Worm (Caenorhabditis elegans) whole organism, midembryonic: ENCODE results near the gene ebax-1.
"Not testable (repeated sequence)": the region's sequence is repeated elsewhere in the genome, so short reads cannot be mapped to it uniquely, and the experiment has no call there.

Experiments used
- T22C8.4 ChIP-seq: fragments of 200-800 bp; sonication (Bioruptor generic); IDR thresholded peaks from 2 replicates; pipeline ENCODE4 v1.3.6; 2022; ENCODE audit warnings: missing genetic modification characterization, missing compliant biosample characterization
- cog-1 ChIP-seq: sonication (generic microtip); optimal IDR thresholded peaks from 2 replicates; lab custom pipeline; 2016; ENCODE audit warnings: missing genetic modification characterization, missing compliant biosample characterization
- flt-1 ChIP-seq: fragments of 200-800 bp; sonication (Bioruptor generic); IDR thresholded peaks from 2 replicates; pipeline ENCODE4 v1.3.6; 2022; ENCODE audit warnings: missing genetic modification characterization, missing compliant biosample characterization
- klf-2 ChIP-seq: fragments of 200-800 bp; sonication (Bioruptor generic); conservative IDR thresholded peaks from 2 replicates; pipeline ENCODE4 v1.3.6; 2022; ENCODE audit warnings: missing genetic modification reagents, missing genetic modification characterization, missing compliant biosample characterization
- med-1 ChIP-seq: sonication (generic microtip); optimal IDR thresholded peaks from 2 replicates; lab custom pipeline; 2017; ENCODE audit warnings: missing genetic modification characterization, mild to moderate bottlenecking, missing compliant biosample characterization, antibody characterized with exemption, missing genetic modification reagents; ENCODE audit not compliant: insufficient read depth
- ref-1 ChIP-seq: fragments of 200-800 bp; sonication (Bioruptor generic); conservative IDR thresholded peaks from 2 replicates; pipeline ENCODE4 v1.3.6; 2022; ENCODE audit warnings: missing genetic modification reagents, missing genetic modification characterization, missing compliant biosample characterization
- tab-1 ChIP-seq: fragments of 200-800 bp; sonication (Bioruptor generic); IDR thresholded peaks from 2 replicates; pipeline ENCODE4 v1.3.6; 2022; ENCODE audit warnings: missing genetic modification characterization, missing compliant biosample characterization
- ztf-23 ChIP-seq: fragments of 200-800 bp; sonication (Bioruptor generic); IDR thresholded peaks from 2 replicates; pipeline ENCODE4 v1.3.6; 2022; ENCODE audit warnings: missing genetic modification reagents, missing genetic modification characterization, missing compliant biosample characterization
- ztf-29 ChIP-seq: fragments of 200-800 bp; sonication (Bioruptor generic); IDR thresholded peaks from 2 replicates; pipeline ENCODE4 v1.3.6; 2022; ENCODE audit warnings: missing genetic modification reagents, missing genetic modification characterization, missing compliant biosample characterization

Gene ebax-1

DNA sequence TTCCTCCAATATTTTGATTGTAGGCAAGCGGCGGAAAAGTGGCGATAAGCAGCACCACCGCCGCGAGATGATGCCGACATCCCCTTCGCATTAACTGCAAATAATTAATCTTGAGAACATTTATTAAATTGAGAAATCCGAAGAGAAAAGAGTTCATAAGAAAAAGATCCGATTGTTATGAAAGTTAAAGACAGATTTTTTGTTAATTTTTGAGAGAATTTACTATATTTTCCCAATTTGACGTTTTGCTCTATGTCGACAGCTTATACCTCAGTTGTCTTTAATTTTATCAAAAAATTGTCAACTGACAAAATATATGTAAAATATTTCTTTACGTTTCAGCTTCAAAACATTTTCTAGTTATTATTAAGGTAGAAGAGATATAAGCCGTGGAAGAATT, 15.4 kb downstream of the ebax-1 start, which contains the start of gene R09E10.5:
Gene R09E10.5 (minus strand): TSS at position 101 of the 400 bp plus-strand sequence.
- TF ChIP-seq ztf-29 (GFP tag; lab: Robert Waterston, UW) (no peak), klf-2 (GFP tag; lab: Robert Waterston, UW) (no peak), ref-1 (GFP tag; lab: Robert Waterston, UW) (no peak), med-1 (GFP tag; lab: Kevin White, UChicago) (no peak), cog-1 (tag; lab: Kevin White, UChicago) (no peak), T22C8.4 (no peak), ztf-23 (GFP tag; lab: Robert Waterston, UW) (no peak), tab-1 (GFP tag; lab: Robert Waterston, UW) (no peak), flt-1 (no peak)

ce11 chrIV:10304383-10304782, 17.6 kb downstream of the ebax-1 start:
- TF ChIP-seq flt-1 (no peak), ztf-23 (GFP tag; lab: Robert Waterston, UW) (no peak), klf-2 (GFP tag; lab: Robert Waterston, UW) (no peak), cog-1 (tag; lab: Kevin White, UChicago) (no peak), ztf-29 (GFP tag; lab: Robert Waterston, UW) (no peak)

ce11 chrIV:10310329-10310728, 23.6 kb downstream of the ebax-1 start, which contains the start of gene R09E10.8:
Gene R09E10.8 (minus strand): TSS chrIV:10310429.
- no peak for TF ChIP-seq T22C8.4
- TF ChIP-seq ztf-23 (GFP tag; lab: Robert Waterston, UW), result no peak
- TF ChIP-seq ztf-29 (GFP tag; lab: Robert Waterston, UW), result no peak
- TF ChIP-seq cog-1 (tag; lab: Kevin White, UChicago), result no peak
- TF ChIP-seq flt-1, result no peak
- TF ChIP-seq med-1 (GFP tag; lab: Kevin White, UChicago), result no peak
- TF ChIP-seq tab-1 (GFP tag; lab: Robert Waterston, UW), result no peak
- no peak for TF ChIP-seq ref-1 (GFP tag; lab: Robert Waterston, UW)
- TF ChIP-seq klf-2 (GFP tag; lab: Robert Waterston, UW), result no peak

- TF ChIP-seq cog-1 (tag; lab: Kevin White, UChicago) (no peak), tab-1 (GFP tag; lab: Robert Waterston, UW) (no peak), flt-1 (no peak), ztf-29 (GFP tag; lab: Robert Waterston, UW) (no peak), klf-2 (GFP tag; lab: Robert Waterston, UW) (no peak), ztf-23 (GFP tag; lab: Robert Waterston, UW) (no peak), T22C8.4 (no peak), ref-1 (GFP tag; lab: Robert Waterston, UW) (no peak), med-1 (GFP tag; lab: Kevin White, UChicago) (no peak)
Observed at ce11 chrIV:10311115-10311514, 24.4 kb downstream of the ebax-1 start.

DNA sequence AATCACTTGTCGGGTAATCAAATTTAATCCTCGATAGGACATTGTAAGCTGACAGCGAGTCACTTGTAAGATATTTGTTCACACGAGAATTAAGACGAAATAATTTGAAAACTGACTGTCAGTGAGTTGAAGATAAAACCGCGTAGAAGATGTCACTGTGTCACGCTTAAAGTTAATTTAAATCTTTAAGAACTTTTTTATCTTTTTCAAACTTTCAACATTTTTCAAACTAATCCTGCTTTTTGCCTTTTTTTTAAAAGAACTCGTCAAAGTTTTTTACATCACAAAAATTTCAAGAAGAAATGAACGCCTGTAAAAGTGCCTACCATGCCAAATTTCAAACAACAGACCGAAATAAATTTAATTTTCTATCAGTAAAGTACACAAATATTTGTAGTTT, 26.8 kb downstream of the ebax-1 start, which contains the start of gene acs-18:
Gene acs-18 (minus strand): TSS at position 101 of the 400 bp plus-strand sequence.
- TF ChIP-seq cog-1 (tag; lab: Kevin White, UChicago), result no peak
- no peak for TF ChIP-seq klf-2 (GFP tag; lab: Robert Waterston, UW)
- no peak for TF ChIP-seq med-1 (GFP tag; lab: Kevin White, UChicago)
- TF ChIP-seq tab-1 (GFP tag; lab: Robert Waterston, UW), result no peak
- no peak for TF ChIP-seq T22C8.4
- no peak for TF ChIP-seq ref-1 (GFP tag; lab: Robert Waterston, UW)
- TF ChIP-seq ztf-29 (GFP tag; lab: Robert Waterston, UW), result no peak
- no peak for TF ChIP-seq ztf-23 (GFP tag; lab: Robert Waterston, UW)
- TF ChIP-seq flt-1, result no peak

DNA sequence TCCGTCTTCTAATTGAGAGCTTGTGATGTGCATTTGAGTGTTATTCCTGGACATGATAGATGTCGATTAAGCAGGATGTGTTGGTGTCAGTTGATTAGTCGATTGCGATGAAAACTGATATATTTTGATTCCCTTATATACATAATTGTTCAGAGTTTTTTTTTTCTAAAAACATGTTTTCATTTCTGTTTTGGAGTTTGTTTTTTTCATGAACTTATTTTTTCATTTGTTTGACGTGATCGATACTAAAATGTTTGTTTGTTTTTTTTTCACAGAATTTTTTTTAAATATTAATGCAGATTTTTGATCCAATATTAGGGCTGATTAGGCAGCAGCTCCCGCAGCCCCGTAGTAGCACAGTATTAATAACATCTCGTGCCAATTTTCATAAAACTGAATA, 31.4 kb downstream of the ebax-1 start, which contains the start of gene R09E10.2:
Gene R09E10.2 (minus strand): TSS at position 101 of the 400 bp plus-strand sequence.
- TF ChIP-seq klf-2 (GFP tag; lab: Robert Waterston, UW), result no peak
- no peak for TF ChIP-seq med-1 (GFP tag; lab: Kevin White, UChicago)
- no peak for TF ChIP-seq ref-1 (GFP tag; lab: Robert Waterston, UW)
- TF ChIP-seq cog-1 (tag; lab: Kevin White, UChicago), result no peak
- no peak for TF ChIP-seq T22C8.4
- no peak for TF ChIP-seq ztf-23 (GFP tag; lab: Robert Waterston, UW)
- no peak for TF ChIP-seq flt-1
- no peak for TF ChIP-seq tab-1 (GFP tag; lab: Robert Waterston, UW)
- no peak for TF ChIP-seq ztf-29 (GFP tag; lab: Robert Waterston, UW)

- not testable (repeated sequence) for TF ChIP-seq ztf-23 (GFP tag; lab: Robert Waterston, UW); cog-1 (tag; lab: Kevin White, UChicago); ztf-29 (GFP tag; lab: Robert Waterston, UW)
Observed at ce11 chrIV:10322650-10323049, 35.9 kb downstream of the ebax-1 start, which contains the start of gene R09E10.1. Gene R09E10.1 (minus strand): TSS chrIV:10322750.

ce11 chrIV:10323368-10323767, 36.6 kb downstream of the ebax-1 start:
- TF ChIP-seq tab-1 (GFP tag; lab: Robert Waterston, UW), result 0 out of 2 replicates have a peak, but pooled peaks have one; percentile 52

ce11 chrIV:10330962-10331361, 44.2 kb downstream of the ebax-1 start:
- 0 out of 2 replicates have a peak, but pooled peaks have one; percentile 39 for TF ChIP-seq ztf-23 (GFP tag; lab: Robert Waterston, UW)
- no peak for TF ChIP-seq cog-1 (tag; lab: Kevin White, UChicago)
- peak; percentile 62; the same call in 1 of the 2 replicates for TF ChIP-seq klf-2 (GFP tag; lab: Robert Waterston, UW)

DNA sequence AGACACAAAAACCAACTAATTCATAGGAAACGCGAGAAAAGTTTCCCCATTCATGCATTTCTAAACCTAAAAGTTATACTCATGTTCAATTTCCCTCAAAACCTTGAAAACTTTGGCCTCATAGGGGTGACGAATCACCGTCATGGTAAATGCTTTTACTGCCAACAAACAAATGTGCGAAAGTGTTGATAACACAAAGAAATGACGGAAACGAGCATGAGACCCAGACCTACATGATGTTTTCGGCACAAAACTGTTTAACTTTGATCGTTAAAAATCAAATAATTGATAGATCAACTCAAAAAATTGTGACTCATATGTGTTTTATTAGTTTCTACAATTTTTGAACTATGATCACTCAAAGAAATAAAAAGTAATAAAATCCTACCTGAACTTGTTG, 45.1 kb downstream of the ebax-1 start:
- no peak for TF ChIP-seq klf-2 (GFP tag; lab: Robert Waterston, UW)
- TF ChIP-seq cog-1 (tag; lab: Kevin White, UChicago), result no peak
- no peak for TF ChIP-seq ztf-29 (GFP tag; lab: Robert Waterston, UW)
- TF ChIP-seq ref-1 (GFP tag; lab: Robert Waterston, UW), result no peak
- TF ChIP-seq tab-1 (GFP tag; lab: Robert Waterston, UW), result no peak
- TF ChIP-seq T22C8.4, result no peak
- TF ChIP-seq flt-1, result no peak
- TF ChIP-seq med-1 (GFP tag; lab: Kevin White, UChicago), result no peak
- TF ChIP-seq ztf-23 (GFP tag; lab: Robert Waterston, UW), result no peak
